Fruit fly (Drosophila melanogaster) whole organism, embryonic: Measurements from ENCODE around the gene CG7409.

Experiments used
- Atf-2 ChIP-seq: fragments of 200-800 bp; sonication (Bioruptor generic); optimal IDR thresholded peaks from 2 replicates; lab custom pipeline; 2016; ENCODE audit warnings: missing biosample characterization, missing genetic modification characterization
- CG10431 ChIP-seq: fragments of 200-800 bp; sonication (Bioruptor generic); optimal IDR thresholded peaks from 3 replicates; lab custom pipeline; 2018; ENCODE audit warnings: missing biosample characterization, mild to moderate bottlenecking, missing genetic modification characterization
- CG11695 ChIP-seq: fragments of 200-800 bp; sonication (Bioruptor generic); IDR thresholded peaks from 3 replicates; pipeline ENCODE4 v1.3.6; 2022; ENCODE audit warnings: missing biosample characterization, missing genetic modification characterization
- CG12299 ChIP-seq: fragments of 200-800 bp; sonication (Bioruptor generic); optimal IDR thresholded peaks from 2 replicates; lab custom pipeline; 2018; ENCODE audit warnings: missing biosample characterization, mild to moderate bottlenecking, missing genetic modification characterization
- CG13624 ChIP-seq: fragments of 200-800 bp; sonication (Bioruptor generic); optimal IDR thresholded peaks from 2 replicates; lab custom pipeline; 2016; ENCODE audit warnings: missing biosample characterization, missing genetic modification characterization
- CG13775 ChIP-seq: fragments of 200-800 bp; sonication (Bioruptor generic); optimal IDR thresholded peaks from 3 replicates; lab custom pipeline; 2017; ENCODE audit warnings: missing biosample characterization, mild to moderate bottlenecking, missing genetic modification characterization
- CG15696 ChIP-seq: fragments of 200-800 bp; sonication (Bioruptor generic); optimal IDR thresholded peaks from 2 replicates; lab custom pipeline; 2019; ENCODE audit warnings: missing biosample characterization, mild to moderate bottlenecking, missing genetic modification characterization, moderate library complexity
- CG1603 ChIP-seq: fragments of 200-800 bp; sonication (Bioruptor generic); optimal IDR thresholded peaks from 2 replicates; lab custom pipeline; 2019; ENCODE audit warnings: missing biosample characterization, mild to moderate bottlenecking, missing genetic modification characterization, moderate library complexity
- CG2202 ChIP-seq: fragments of 200-800 bp; sonication (Bioruptor generic); optimal IDR thresholded peaks from 2 replicates; lab custom pipeline; 2018; ENCODE audit warnings: missing biosample characterization, mild to moderate bottlenecking, missing genetic modification characterization
- CG2875 ChIP-seq: fragments of 200-800 bp; sonication (Bioruptor generic); optimal IDR thresholded peaks from 2 replicates; lab custom pipeline; 2017; ENCODE audit warnings: missing biosample characterization, mild to moderate bottlenecking, missing genetic modification characterization, missing genetic modification reagents
- CG31365 ChIP-seq: fragments of 200-800 bp; sonication (Bioruptor generic); optimal IDR thresholded peaks from 2 replicates; lab custom pipeline; 2018; ENCODE audit warnings: missing biosample characterization, mild to moderate bottlenecking, missing genetic modification characterization
- CG3163 ChIP-seq: fragments of 200-800 bp; sonication (Bioruptor generic); optimal IDR thresholded peaks from 3 replicates; lab custom pipeline; 2016; ENCODE audit warnings: missing biosample characterization, missing genetic modification characterization
- CG43689 ChIP-seq: fragments of 200-800 bp; sonication (Bioruptor generic); IDR thresholded peaks from 2 replicates; pipeline ENCODE4 v1.3.6; 2022; ENCODE audit warnings: missing biosample characterization, missing genetic modification characterization
- CG7372 ChIP-seq: fragments of 200-800 bp; sonication (Bioruptor generic); IDR thresholded peaks from 2 replicates; pipeline ENCODE4 v1.3.6; 2022; ENCODE audit warnings: missing biosample characterization, missing genetic modification characterization
- CG7839 ChIP-seq: fragments of 200-800 bp; sonication (Bioruptor generic); optimal IDR thresholded peaks from 3 replicates; lab custom pipeline; 2018; ENCODE audit warnings: missing biosample characterization, mild to moderate bottlenecking, missing genetic modification characterization, moderate library complexity
- CG8281 ChIP-seq: fragments of 200-800 bp; sonication (Bioruptor generic); optimal IDR thresholded peaks from 2 replicates; lab custom pipeline; 2018; ENCODE audit warnings: missing biosample characterization, mild to moderate bottlenecking, missing genetic modification characterization, moderate library complexity
- CG8478 ChIP-seq: fragments of >200 bp; optimal IDR thresholded peaks from 2 replicates; lab custom pipeline; 2018
- CG9817 ChIP-seq: fragments of 200-800 bp; sonication (Bioruptor generic); optimal IDR thresholded peaks from 2 replicates; lab custom pipeline; 2018; ENCODE audit warnings: missing biosample characterization, mild to moderate bottlenecking, missing genetic modification characterization, moderate library complexity
- CHES-1-like ChIP-seq: fragments of 200-800 bp; sonication (Bioruptor generic); optimal IDR thresholded peaks from 2 replicates; lab custom pipeline; 2016; ENCODE audit warnings: missing biosample characterization, missing genetic modification characterization
- CkIIα-i1 ChIP-seq: fragments of 200-800 bp; sonication (Bioruptor generic); IDR thresholded peaks from 2 replicates; pipeline ENCODE4 v1.3.6; 2022; ENCODE audit warnings: missing biosample characterization, missing genetic modification characterization
- D ChIP-seq, 2 experiments: fragments of 200-800 bp in 1 of 2; fragments of >200 bp in 1 of 2; sonication (Bioruptor generic) in 1 of 2; optimal IDR thresholded peaks; 2 replicates in 1 of 2; 3 replicates in 1 of 2; lab custom pipeline; 2017; ENCODE audit warnings: mild to moderate bottlenecking in 1 of 2, missing biosample characterization in 1 of 2, missing genetic modification characterization in 1 of 2, missing genetic modification reagents in 1 of 2
- Dip3 ChIP-seq: fragments of 200-800 bp; sonication (Bioruptor generic); optimal IDR thresholded peaks from 3 replicates; lab custom pipeline; 2016; ENCODE audit warnings: missing biosample characterization, missing genetic modification characterization
- Dp ChIP-seq: fragments of 200-800 bp; sonication (Bioruptor generic); optimal IDR thresholded peaks from 2 replicates; lab custom pipeline; 2018; ENCODE audit warnings: missing biosample characterization, mild to moderate bottlenecking, missing genetic modification characterization, moderate library complexity
- HLH4C ChIP-seq: fragments of 200-800 bp; sonication (Bioruptor generic); IDR thresholded peaks from 3 replicates; pipeline ENCODE4 v1.3.6; 2022; ENCODE audit warnings: missing biosample characterization, missing genetic modification characterization; ENCODE audit not compliant: partially characterized antibody
- Hmx ChIP-seq: fragments of 200-800 bp; sonication (Bioruptor generic); optimal IDR thresholded peaks from 2 replicates; lab custom pipeline; 2016; ENCODE audit warnings: missing biosample characterization, missing genetic modification characterization
- Hr3 ChIP-seq: fragments of 200-800 bp; sonication (Bioruptor generic); optimal IDR thresholded peaks from 3 replicates; lab custom pipeline; 2016; ENCODE audit warnings: missing biosample characterization, missing genetic modification characterization
- Jarid2 ChIP-seq: fragments of 200-800 bp; sonication (Bioruptor generic); optimal IDR thresholded peaks from 3 replicates; lab custom pipeline; 2017; ENCODE audit warnings: mild to moderate bottlenecking, missing biosample characterization, missing genetic modification reagents, missing genetic modification characterization
- Kr ChIP-seq: fragments of 200-800 bp; sonication (Bioruptor generic); optimal IDR thresholded peaks from 2 replicates; lab custom pipeline; 2017; ENCODE audit warnings: missing biosample characterization, mild to moderate bottlenecking, missing genetic modification characterization
- Meics ChIP-seq: fragments of 200-800 bp; sonication (Bioruptor generic); optimal IDR thresholded peaks from 2 replicates; lab custom pipeline; 2017; ENCODE audit warnings: missing biosample characterization, mild to moderate bottlenecking, missing genetic modification characterization
- NC2β ChIP-seq: fragments of 200-800 bp; sonication (Bioruptor generic); optimal IDR thresholded peaks from 2 replicates; lab custom pipeline; 2016; ENCODE audit warnings: missing biosample characterization, missing genetic modification characterization
- Optix ChIP-seq: fragments of 200-800 bp; sonication (Bioruptor generic); IDR thresholded peaks from 3 replicates; pipeline ENCODE4 v1.3.6; 2022; ENCODE audit warnings: missing biosample characterization, missing genetic modification characterization
- Ssrp ChIP-seq: fragments of 200-800 bp; sonication (Bioruptor generic); optimal IDR thresholded peaks from 2 replicates; lab custom pipeline; 2018; ENCODE audit warnings: missing biosample characterization, mild to moderate bottlenecking, missing genetic modification characterization, moderate library complexity
- Stat92E ChIP-seq, 3 experiments: fragments of >200 bp in 2 of 3; fragments of 200-800 bp in 1 of 3; sonication (Bioruptor generic) in 1 of 3; optimal IDR thresholded peaks; 2 replicates each; lab custom pipeline; 2017 to 2019; ENCODE audit warnings: missing biosample characterization in 3 of 3, missing genetic modification characterization in 3 of 3, mild to moderate bottlenecking in 1 of 3, moderate library complexity in 1 of 3
- TFAM ChIP-seq: fragments of 200-800 bp; sonication (Bioruptor generic); optimal IDR thresholded peaks from 2 replicates; lab custom pipeline; 2017; ENCODE audit warnings: missing biosample characterization, missing genetic modification characterization, inconsistent platforms
- Vsx1 ChIP-seq: fragments of 200-800 bp; sonication (Bioruptor generic); optimal IDR thresholded peaks from 2 replicates; lab custom pipeline; 2017; ENCODE audit warnings: missing biosample characterization, mild to moderate bottlenecking, missing genetic modification characterization, missing genetic modification reagents
- YL-1 ChIP-seq: fragments of 200-800 bp; sonication (Bioruptor generic); optimal IDR thresholded peaks from 3 replicates; lab custom pipeline; 2017; ENCODE audit warnings: missing biosample characterization, mild to moderate bottlenecking, missing genetic modification characterization
- ac ChIP-seq: fragments of 200-800 bp; sonication (Bioruptor generic); optimal IDR thresholded peaks from 3 replicates; lab custom pipeline; 2017; ENCODE audit warnings: missing biosample characterization, mild to moderate bottlenecking, missing genetic modification characterization
- ci ChIP-seq: fragments of 200-800 bp; sonication (Bioruptor generic); IDR thresholded peaks from 3 replicates; pipeline ENCODE4 v1.3.6; 2022; ENCODE audit warnings: missing biosample characterization, missing genetic modification characterization
- corto ChIP-seq: fragments of 200-800 bp; sonication (Bioruptor generic); optimal IDR thresholded peaks from 2 replicates; lab custom pipeline; 2016; ENCODE audit warnings: missing biosample characterization, mild to moderate bottlenecking, missing genetic modification characterization, moderate library complexity
- dan ChIP-seq: fragments of 200-800 bp; sonication (Bioruptor generic); IDR thresholded peaks from 2 replicates; pipeline ENCODE4 v1.3.6; 2022; ENCODE audit warnings: missing biosample characterization, missing genetic modification characterization
- dmrt11E ChIP-seq: fragments of 200-800 bp; sonication (Bioruptor generic); optimal IDR thresholded peaks from 3 replicates; lab custom pipeline; 2018; ENCODE audit warnings: missing biosample characterization, mild to moderate bottlenecking, missing genetic modification characterization, moderate library complexity
- inv ChIP-seq: fragments of 200-800 bp; sonication (Bioruptor generic); IDR thresholded peaks from 2 replicates; pipeline ENCODE4 v1.3.6; 2022; ENCODE audit warnings: missing biosample characterization, missing genetic modification characterization; ENCODE audit not compliant: partially characterized antibody
- pum ChIP-seq: fragments of 200-800 bp; sonication (Bioruptor generic); optimal IDR thresholded peaks from 2 replicates; lab custom pipeline; 2016; ENCODE audit warnings: missing biosample characterization, missing genetic modification characterization
- sens ChIP-seq: fragments of 200-800 bp; sonication (Bioruptor generic); peaks from one replicate; lab custom pipeline; 2016; ENCODE audit warnings: missing biosample characterization, missing genetic modification characterization
- slp2 ChIP-seq: fragments of 200-800 bp; sonication (Bioruptor generic); optimal IDR thresholded peaks from 2 replicates; lab custom pipeline; 2016; ENCODE audit warnings: missing biosample characterization, missing genetic modification characterization
- sr ChIP-seq: fragments of 200-800 bp; sonication (Bioruptor generic); IDR thresholded peaks from 3 replicates; pipeline ENCODE4 v1.3.6; 2022; ENCODE audit warnings: missing biosample characterization, missing genetic modification characterization
- sug ChIP-seq: fragments of 200-800 bp; optimal IDR thresholded peaks from 2 replicates; lab custom pipeline; 2019; ENCODE audit warnings: missing biosample characterization, mild to moderate bottlenecking, missing genetic modification characterization, moderate library complexity
- wek ChIP-seq: fragments of 200-800 bp; sonication (Bioruptor generic); optimal IDR thresholded peaks from 3 replicates; lab custom pipeline; 2018; ENCODE audit warnings: missing biosample characterization, mild to moderate bottlenecking, missing genetic modification characterization, moderate library complexity

CG7409 gene

dm6 chr3L:7718561-7719417 lies 35.4 kb upstream of the CG7409 start, which contains the start of gene Mcad (continued):
- TF ChIP-seq CG9817 (peak; percentile 68), CG13624 (GFP tag; lab: Kevin White, UChicago) (peak; percentile 86), dan (GFP tag; lab: Robert Waterston, UW) (no peak), YL-1 (peak; percentile 10), CG43689 (GFP tag; lab: Robert Waterston, UW) (peak; percentile 79), Meics (peak; percentile 97), CG8478 (lab: Kevin White, UChicago) (no peak), CG7839 (tag; lab: Kevin White, UChicago) (peak; percentile 95), CG10431 (no peak), D (optimal IDR thresholded peaks at IDR 0.05; lab: Kevin White, UChicago) (no peak), D (GFP tag; optimal IDR thresholded peaks at IDR 0.05; lab: Kevin White, UChicago) (peak; percentile 93), Atf-2 (peak; percentile 16), Dip3 (peak; percentile 45), corto (GFP tag; lab: Kevin White, UChicago) (peak; percentile 98), Dp (GFP tag; lab: Kevin White, UChicago) (no peak), HLH4C (GFP tag; lab: Robert Waterston, UW) (no peak), Stat92E (GFP tag; optimal IDR thresholded peaks at IDR 0.05; lab: Kevin White, UChicago) (no peak), Vsx1 (GFP tag; lab: Kevin White, UChicago) (peak; percentile 91), TFAM (GFP tag; lab: Kevin White, UChicago) (peak; percentile 27), wek (GFP tag; lab: Kevin White, UChicago) (peak; percentile 18), CG8281 (peak; percentile 76), sug (tag; lab: Kevin White, UChicago) (peak; percentile 73), pum (peak; percentile 61), Ssrp (tag; lab: Kevin White, UChicago) (peak; percentile 76), CG2875 (GFP tag; lab: Kevin White, UChicago) (peak; percentile 75), Optix (GFP tag; lab: Robert Waterston, UW) (peak; percentile 75; the same call in 2 of the 3 replicates), Hmx (peak; percentile 80), CG31365 (tag; lab: Kevin White, UChicago) (peak; percentile 64), NC2β (GFP tag; lab: Kevin White, UChicago) (no peak), sens (GFP tag; lab: Kevin White, UChicago) (peak; percentile 89), ac (GFP tag; lab: Kevin White, UChicago) (no peak), Jarid2 (GFP tag; lab: Kevin White, UChicago) (peak; percentile 72), Hr3 (GFP tag; lab: Kevin White, UChicago) (peak; percentile 90), ci (GFP tag; lab: Robert Waterston, UW) (peak; percentile 81), slp2 (GFP tag; lab: Kevin White, UChicago) (peak; percentile 53), CG13775 (GFP tag; lab: Kevin White, UChicago) (peak; percentile 72), CG2202 (tag; lab: Kevin White, UChicago) (no peak), dmrt11E (peak; percentile 2), sr (GFP tag; lab: Robert Waterston, UW) (0 out of 3 replicates have a peak, but pooled peaks have one; percentile 5), CkIIα-i1 (GFP tag; lab: Robert Waterston, UW) (peak; percentile 65), inv (GFP tag; lab: Robert Waterston, UW) (no peak), CG12299 (tag; lab: Kevin White, UChicago) (peak; percentile 72), CG1603 (tag; lab: Kevin White, UChicago) (peak; percentile 45), CG7372 (GFP tag; lab: Robert Waterston, UW) (peak; percentile 89), CG11695 (GFP tag; lab: Robert Waterston, UW) (peak; percentile 81), CG3163 (no peak), CG15696 (tag; lab: Kevin White, UChicago) (peak; percentile 49), CHES-1-like (no peak), Kr (GFP tag; lab: Kevin White, UChicago) (no peak)
